Worm (Caenorhabditis elegans) whole organism, early embryonic: ENCODE results near the gene ifbp-1.

ENCODE experiments used
- B0310.2 ChIP-seq: sonication (generic microtip); optimal IDR thresholded peaks from 2 replicates; lab custom pipeline; 2016; ENCODE audit warnings: mild to moderate bottlenecking, missing genetic modification characterization, missing compliant biosample characterization
- aly-1 ChIP-seq: sonication (generic microtip); optimal IDR thresholded peaks from 2 replicates; lab custom pipeline; 2016; ENCODE audit warnings: missing genetic modification characterization, missing compliant biosample characterization
- ama-1 ChIP-seq: fragments of 150-350 bp; optimal IDR thresholded peaks from 2 replicates; lab custom pipeline; 2014
- ets-7 ChIP-seq: sonication (generic microtip); optimal IDR thresholded peaks from 2 replicates; lab custom pipeline; 2016; ENCODE audit warnings: missing genotype, missing genetic modification characterization, missing compliant biosample characterization
- flt-1 ChIP-seq: fragments of 200-800 bp; sonication (Bioruptor generic); IDR thresholded peaks from 2 replicates; pipeline ENCODE4 v1.3.6; 2022; ENCODE audit warnings: missing genetic modification characterization, missing compliant biosample characterization
- hmbx-1 ChIP-seq: sonication (generic microtip); optimal IDR thresholded peaks from 2 replicates; lab custom pipeline; 2016; ENCODE audit warnings: mild to moderate bottlenecking, missing genetic modification characterization, missing compliant biosample characterization
- hmg-4 ChIP-seq: fragments of 200-800 bp; sonication (Bioruptor generic); optimal IDR thresholded peaks from 2 replicates; lab custom pipeline; 2018; ENCODE audit warnings: mild to moderate bottlenecking, missing genetic modification characterization, missing compliant biosample characterization
- hnd-1 ChIP-seq: sonication (generic microtip); optimal IDR thresholded peaks from 2 replicates; lab custom pipeline; 2016; ENCODE audit warnings: missing genetic modification characterization, missing compliant biosample characterization
- pes-1 ChIP-seq: fragments of 200-800 bp; sonication (Bioruptor generic); IDR thresholded peaks from 2 replicates; pipeline ENCODE4 v1.3.6; 2022; ENCODE audit warnings: missing genetic modification reagents, missing genetic modification characterization, missing compliant biosample characterization
- scrt-1 ChIP-seq: fragments of 200-800 bp; sonication (Bioruptor generic); IDR thresholded peaks from 2 replicates; pipeline ENCODE4 v1.3.6; 2022; ENCODE audit warnings: missing genetic modification characterization, missing compliant biosample characterization
- tbx-11 ChIP-seq: fragments of 200-800 bp; sonication (Bioruptor generic); IDR thresholded peaks from 2 replicates; pipeline ENCODE4 v1.3.6; 2022; ENCODE audit warnings: missing genetic modification characterization, missing compliant biosample characterization
- tbx-37 ChIP-seq: fragments of 200-800 bp; sonication (Bioruptor generic); conservative IDR thresholded peaks from 2 replicates; pipeline ENCODE4 v1.3.6; 2022; ENCODE audit warnings: missing genetic modification reagents, missing genetic modification characterization, missing compliant biosample characterization
- tra-4 ChIP-seq: sonication (generic microtip); optimal IDR thresholded peaks from 2 replicates; lab custom pipeline; 2017; ENCODE audit warnings: missing genetic modification characterization, missing compliant biosample characterization

ce11 chrV:13380178-13380577 lies at the start of gene ifbp-1:
- no peak for TF ChIP-seq hmbx-1 (tag; lab: Kevin White, UChicago)
- TF ChIP-seq scrt-1 (GFP tag; lab: Robert Waterston, UW) = no peak
- no peak for TF ChIP-seq flt-1 (GFP tag; lab: Robert Waterston, UW)
- TF ChIP-seq ama-1 (lab: Kevin White, UChicago) = no peak
- TF ChIP-seq pes-1 (GFP tag; lab: Robert Waterston, UW) = no peak
- no peak for TF ChIP-seq tbx-37 (GFP tag; lab: Robert Waterston, UW)
- TF ChIP-seq tbx-11 (GFP tag; lab: Robert Waterston, UW) = no peak
- no peak for TF ChIP-seq tra-4 (tag; lab: Kevin White, UChicago)
- TF ChIP-seq hmg-4 (GFP tag; lab: Kevin White, UChicago) = no peak
- TF ChIP-seq aly-1 (tag; lab: Kevin White, UChicago) = no peak
- no peak for TF ChIP-seq ets-7 (tag; lab: Kevin White, UChicago)
- no peak for TF ChIP-seq B0310.2 (tag; lab: Kevin White, UChicago)
- TF ChIP-seq hnd-1 = no peak
